Fruit fly (Drosophila melanogaster) whole organism, adult: Measurements from ENCODE around the gene otu.

Experiments used
- Clk ChIP-seq: fragments of 200-800 bp; sonication (Bioruptor generic); optimal IDR thresholded peaks from 2 replicates; lab custom pipeline; 2017; ENCODE audit warnings: missing biosample characterization, missing genetic modification characterization
- pad ChIP-seq: fragments of 200-800 bp; sonication (Bioruptor generic); optimal IDR thresholded peaks from 3 replicates; lab custom pipeline; 2017; ENCODE audit warnings: missing biosample characterization, missing genetic modification characterization, mild to moderate bottlenecking, moderate library complexity, missing genetic modification reagents

DNA sequence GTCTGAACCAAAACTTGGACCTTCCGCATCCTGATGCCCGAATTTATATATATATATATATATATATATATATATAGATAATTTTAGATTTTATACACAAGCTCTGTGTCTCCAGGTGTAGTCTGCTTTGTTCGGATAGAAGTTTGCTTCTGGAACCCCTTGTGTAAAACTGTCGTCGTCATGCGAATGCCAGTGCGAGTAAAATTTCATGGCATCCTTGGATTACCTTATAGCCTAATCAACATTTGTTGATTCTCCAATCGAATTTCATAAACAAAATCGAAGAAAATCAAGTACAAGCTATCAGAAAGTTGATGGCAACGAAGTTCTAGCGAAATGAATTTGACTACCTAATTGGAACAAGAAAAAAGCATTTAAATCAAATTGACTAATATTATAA, 31.8 kb downstream of the otu start, which contains the start of gene CG32713:
- TF ChIP-seq pad (GFP tag; lab: Kevin White, UChicago) (no peak), Clk (no peak)
